Worm (Caenorhabditis elegans) whole organism, L4/young adult: ENCODE results near the gene erd-2.2.

Experiments used
- dao-5 ChIP-seq: sonication (generic microtip); optimal IDR thresholded peaks from 2 replicates; lab custom pipeline; 2016; ENCODE audit warnings: missing genotype, missing genetic modification characterization, moderate library complexity, missing compliant biosample characterization
- him-1 ChIP-seq: sonication (generic microtip); optimal IDR thresholded peaks from 2 replicates; lab custom pipeline; 2016; ENCODE audit warnings: missing genotype, missing genetic modification reagents, missing genetic modification characterization, missing compliant biosample characterization

DNA sequence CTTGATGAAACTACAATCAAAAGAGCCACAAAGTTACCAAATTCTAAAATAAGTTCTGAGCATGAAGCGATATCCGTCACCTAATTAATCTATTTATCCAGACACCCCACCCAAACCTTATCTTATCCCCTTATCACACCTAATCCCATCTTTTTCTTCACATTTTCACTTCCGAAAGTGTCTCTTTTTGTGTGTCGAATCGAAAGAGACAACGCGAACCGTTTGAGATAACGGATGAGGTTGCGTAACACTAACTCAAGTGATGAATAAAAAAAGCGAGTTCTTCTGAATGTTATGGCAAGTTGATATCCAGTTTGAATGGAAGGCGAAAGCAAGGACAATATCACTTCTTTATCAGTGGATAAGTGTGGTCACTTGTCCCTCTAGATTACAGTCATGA is 23.3 kb upstream of the erd-2.2 start:
- no peak for TF ChIP-seq him-1 (tag; lab: Kevin White, UChicago)
- TF ChIP-seq dao-5 (tag; lab: Kevin White, UChicago), result no peak
